Fruit fly (Drosophila melanogaster) whole organism, embryonic: ENCODE measurements around the gene Nubp1.

Experiments
- Asciz ChIP-seq: fragments of 200-800 bp; sonication (Bioruptor generic); optimal IDR thresholded peaks from 2 replicates; lab custom pipeline; 2017; ENCODE audit warnings: missing biosample characterization, mild to moderate bottlenecking, missing genetic modification characterization, missing genetic modification reagents
- CG10274 ChIP-seq: fragments of 200-800 bp; sonication (Bioruptor generic); optimal IDR thresholded peaks from 3 replicates; lab custom pipeline; 2017; ENCODE audit warnings: missing biosample characterization, mild to moderate bottlenecking, missing genetic modification characterization
- CG10979 ChIP-seq: fragments of 200-800 bp; sonication (Bioruptor generic); optimal IDR thresholded peaks from 2 replicates; lab custom pipeline; 2018; ENCODE audit warnings: missing biosample characterization, mild to moderate bottlenecking, missing genetic modification characterization, moderate library complexity
- CG11085 ChIP-seq: fragments of 200-800 bp; sonication (Bioruptor generic); IDR thresholded peaks from 2 replicates; pipeline ENCODE4 v1.3.6; 2022; ENCODE audit warnings: missing biosample characterization, missing genetic modification characterization
- CG11695 ChIP-seq: fragments of 200-800 bp; sonication (Bioruptor generic); IDR thresholded peaks from 3 replicates; pipeline ENCODE4 v1.3.6; 2022; ENCODE audit warnings: missing biosample characterization, missing genetic modification characterization
- CG12219 ChIP-seq: fragments of 200-800 bp; sonication (Bioruptor generic); optimal IDR thresholded peaks from 3 replicates; lab custom pipeline; 2018; ENCODE audit warnings: missing biosample characterization, mild to moderate bottlenecking, missing genetic modification characterization
- CG12391 ChIP-seq: fragments of 200-800 bp; sonication (Bioruptor generic); optimal IDR thresholded peaks from 3 replicates; lab custom pipeline; 2018; ENCODE audit warnings: missing biosample characterization, mild to moderate bottlenecking, missing genetic modification characterization, moderate library complexity
- CG13624 ChIP-seq: fragments of 200-800 bp; sonication (Bioruptor generic); optimal IDR thresholded peaks from 2 replicates; lab custom pipeline; 2016; ENCODE audit warnings: missing biosample characterization, missing genetic modification characterization
- CG14667 ChIP-seq: fragments of 200-800 bp; sonication (Bioruptor generic); IDR thresholded peaks from 2 replicates; pipeline ENCODE4 v1.3.6; 2022; ENCODE audit warnings: missing biosample characterization, missing genetic modification characterization
- CG14965 ChIP-seq: fragments of 200-800 bp; sonication (Bioruptor generic); optimal IDR thresholded peaks from 2 replicates; lab custom pipeline; 2016; ENCODE audit warnings: missing biosample characterization, missing genetic modification characterization, borderline replicate concordance
- CG15696 ChIP-seq: fragments of 200-800 bp; sonication (Bioruptor generic); optimal IDR thresholded peaks from 2 replicates; lab custom pipeline; 2019; ENCODE audit warnings: missing biosample characterization, mild to moderate bottlenecking, missing genetic modification characterization, moderate library complexity
- CG17328 ChIP-seq: fragments of 200-800 bp; sonication (Bioruptor generic); IDR thresholded peaks from 2 replicates; pipeline ENCODE4 v1.3.6; 2022; ENCODE audit warnings: missing biosample characterization, missing genetic modification characterization
- CG33213 ChIP-seq: fragments of 200-800 bp; sonication (Bioruptor generic); optimal IDR thresholded peaks from 3 replicates; lab custom pipeline; 2016; ENCODE audit warnings: missing biosample characterization, missing genetic modification characterization
- CG3726 ChIP-seq: fragments of 200-800 bp; sonication (Bioruptor generic); IDR thresholded peaks from 3 replicates; pipeline ENCODE4, ENCODE4 v1.3.6; 2022; ENCODE audit warnings: missing biosample characterization, missing genetic modification characterization
- CG5180 ChIP-seq: fragments of 200-800 bp; sonication (Bioruptor generic); optimal IDR thresholded peaks from 3 replicates; lab custom pipeline; 2017; ENCODE audit warnings: missing biosample characterization, missing genetic modification characterization, mild to moderate bottlenecking, moderate library complexity, missing genetic modification reagents
- CG6254 ChIP-seq: fragments of 200-800 bp; sonication (Bioruptor generic); optimal IDR thresholded peaks from 3 replicates; lab custom pipeline; 2017; ENCODE audit warnings: mild to moderate bottlenecking, missing biosample characterization, missing genetic modification reagents, missing genetic modification characterization
- CG6791 ChIP-seq: fragments of 200-800 bp; sonication (Bioruptor generic); IDR thresholded peaks from 3 replicates; pipeline ENCODE4 v1.3.6; 2022; ENCODE audit warnings: missing biosample characterization, missing genetic modification characterization; ENCODE audit not compliant: partially characterized antibody
- CG7786 ChIP-seq: fragments of 200-800 bp; sonication (Bioruptor generic); optimal IDR thresholded peaks from 2 replicates; lab custom pipeline; 2016; ENCODE audit warnings: missing biosample characterization, missing genetic modification characterization
- CG8359 ChIP-seq: fragments of 200-800 bp; sonication (Bioruptor generic); optimal IDR thresholded peaks from 2 replicates; lab custom pipeline; 2017; ENCODE audit warnings: missing biosample characterization, mild to moderate bottlenecking, missing genetic modification characterization, borderline replicate concordance
- CG9215 ChIP-seq: fragments of 200-800 bp; sonication (Bioruptor generic); IDR thresholded peaks from 2 replicates; pipeline ENCODE4 v1.3.6; 2022; ENCODE audit warnings: missing biosample characterization, missing genetic modification characterization
- HmgD ChIP-seq: fragments of 200-800 bp; sonication (Bioruptor generic); optimal IDR thresholded peaks from 3 replicates; lab custom pipeline; 2016; ENCODE audit warnings: missing biosample characterization, missing genetic modification characterization
- Hmx ChIP-seq: fragments of 200-800 bp; sonication (Bioruptor generic); optimal IDR thresholded peaks from 2 replicates; lab custom pipeline; 2016; ENCODE audit warnings: missing biosample characterization, missing genetic modification characterization
- Kr ChIP-seq: fragments of 200-800 bp; sonication (Bioruptor generic); optimal IDR thresholded peaks from 2 replicates; lab custom pipeline; 2017; ENCODE audit warnings: missing biosample characterization, mild to moderate bottlenecking, missing genetic modification characterization
- Lhr ChIP-seq: fragments of 200-800 bp; sonication (Bioruptor generic); optimal IDR thresholded peaks from 3 replicates; lab custom pipeline; 2017; ENCODE audit warnings: mild to moderate bottlenecking, missing biosample characterization, missing genetic modification reagents, missing genetic modification characterization
- MBD-R2 ChIP-seq: fragments of 200-800 bp; sonication (Bioruptor generic); IDR thresholded peaks from 2 replicates; pipeline ENCODE4 v1.3.6; 2022; ENCODE audit warnings: missing biosample characterization, missing genetic modification characterization
- Meics ChIP-seq: fragments of 200-800 bp; sonication (Bioruptor generic); optimal IDR thresholded peaks from 2 replicates; lab custom pipeline; 2017; ENCODE audit warnings: missing biosample characterization, mild to moderate bottlenecking, missing genetic modification characterization
- NC2β ChIP-seq: fragments of 200-800 bp; sonication (Bioruptor generic); optimal IDR thresholded peaks from 2 replicates; lab custom pipeline; 2016; ENCODE audit warnings: missing biosample characterization, missing genetic modification characterization
- Spps ChIP-seq: fragments of 200-800 bp; sonication (Bioruptor generic); optimal IDR thresholded peaks from 2 replicates; lab custom pipeline; 2018; ENCODE audit warnings: missing biosample characterization, mild to moderate bottlenecking, missing genetic modification characterization
- bowl ChIP-seq: fragments of 200-800 bp; sonication (Bioruptor generic); IDR thresholded peaks from 2 replicates; pipeline ENCODE4 v1.3.6; 2022; ENCODE audit warnings: missing biosample characterization, missing genetic modification characterization
- chinmo ChIP-seq: fragments of 200-800 bp; sonication (Bioruptor generic); IDR thresholded peaks from 4 replicates; pipeline ENCODE4 v1.3.6; 2022; ENCODE audit warnings: missing biosample characterization, missing genetic modification characterization; ENCODE audit not compliant: partially characterized antibody
- en ChIP-seq: fragments of 200-800 bp; sonication (Bioruptor generic); optimal IDR thresholded peaks from 2 replicates; lab custom pipeline; 2016; ENCODE audit warnings: missing biosample characterization, missing genetic modification characterization
- fu2 ChIP-seq: fragments of 200-800 bp; sonication (Bioruptor generic); optimal IDR thresholded peaks from 2 replicates; lab custom pipeline; 2016; ENCODE audit warnings: missing biosample characterization, missing genetic modification characterization
- gsb-n ChIP-seq: fragments of 200-800 bp; sonication (Bioruptor generic); optimal IDR thresholded peaks from 3 replicates; lab custom pipeline; 2018; ENCODE audit warnings: missing biosample characterization, mild to moderate bottlenecking, missing genetic modification characterization
- hbn ChIP-seq: fragments of 200-800 bp; sonication (Bioruptor generic); IDR thresholded peaks from 2 replicates; pipeline ENCODE4 v1.3.6; 2022; ENCODE audit warnings: missing biosample characterization, missing genetic modification characterization; ENCODE audit not compliant: partially characterized antibody
- jigr1 ChIP-seq: fragments of 200-800 bp; sonication (Bioruptor generic); IDR thresholded peaks from 3 replicates; pipeline ENCODE4 v1.3.6; 2022; ENCODE audit warnings: missing biosample characterization, missing genetic modification characterization
- jing ChIP-seq: fragments of 200-800 bp; sonication (Bioruptor generic); optimal IDR thresholded peaks from 2 replicates; lab custom pipeline; 2018; ENCODE audit warnings: missing biosample characterization, mild to moderate bottlenecking, missing genetic modification characterization
- ken ChIP-seq: fragments of 200-800 bp; sonication (Bioruptor generic); IDR thresholded peaks from 3 replicates; pipeline ENCODE4 v1.3.6; 2022; ENCODE audit warnings: missing biosample characterization, missing genetic modification characterization
- nom ChIP-seq: fragments of 200-800 bp; sonication (Bioruptor generic); optimal IDR thresholded peaks from 2 replicates; lab custom pipeline; 2017; ENCODE audit warnings: missing biosample characterization, missing genetic modification characterization, mild to moderate bottlenecking, moderate library complexity, missing genetic modification reagents
- otp ChIP-seq: fragments of 200-800 bp; sonication (Bioruptor generic); IDR thresholded peaks from 3 replicates; pipeline ENCODE4, ENCODE4 v1.3.6; 2022; ENCODE audit warnings: missing biosample characterization, missing genetic modification characterization
- pb ChIP-seq: fragments of 200-800 bp; sonication (Bioruptor generic); optimal IDR thresholded peaks from 3 replicates; lab custom pipeline; 2016; ENCODE audit warnings: missing biosample characterization, missing genetic modification characterization
- pum ChIP-seq: fragments of 200-800 bp; sonication (Bioruptor generic); optimal IDR thresholded peaks from 2 replicates; lab custom pipeline; 2016; ENCODE audit warnings: missing biosample characterization, missing genetic modification characterization
- slp2 ChIP-seq: fragments of 200-800 bp; sonication (Bioruptor generic); optimal IDR thresholded peaks from 2 replicates; lab custom pipeline; 2016; ENCODE audit warnings: missing biosample characterization, missing genetic modification characterization
- sna ChIP-seq: fragments of 200-800 bp; sonication (Bioruptor generic); IDR thresholded peaks from 2 replicates; pipeline ENCODE4 v1.3.6; 2022; ENCODE audit warnings: missing biosample characterization, missing genetic modification characterization; ENCODE audit not compliant: partially characterized antibody
- sqz ChIP-seq: fragments of 200-800 bp; sonication (Bioruptor generic); optimal IDR thresholded peaks from 3 replicates; lab custom pipeline; 2018; ENCODE audit warnings: missing biosample characterization, mild to moderate bottlenecking, missing genetic modification characterization
- tll ChIP-seq, 2 experiments: fragments of 200-800 bp in 1 of 2; fragments of >200 bp in 1 of 2; sonication (Bioruptor generic) in 1 of 2; optimal IDR thresholded peaks; 2 replicates each; lab custom pipeline; 2017 to 2019; ENCODE audit warnings: missing biosample characterization in 2 of 2, missing genetic modification characterization in 2 of 2, mild to moderate bottlenecking in 1 of 2, moderate library complexity in 1 of 2
- vfl ChIP-seq: fragments of 200-800 bp; sonication (Bioruptor generic); optimal IDR thresholded peaks from 2 replicates; lab custom pipeline; 2016; ENCODE audit warnings: missing biosample characterization, missing genetic modification characterization
- wdn ChIP-seq: fragments of 200-800 bp; sonication (Bioruptor generic); IDR thresholded peaks from 2 replicates; pipeline ENCODE4 v1.3.6; 2022; ENCODE audit warnings: missing biosample characterization, missing genetic modification characterization
- wor ChIP-seq: fragments of 200-800 bp; sonication (Bioruptor generic); IDR thresholded peaks from 2 replicates; pipeline ENCODE4 v1.3.6; 2022; ENCODE audit warnings: missing biosample characterization, missing genetic modification characterization
- zf30C ChIP-seq: fragments of 200-800 bp; sonication (Bioruptor generic); optimal IDR thresholded peaks from 3 replicates; lab custom pipeline; 2018; ENCODE audit warnings: missing biosample characterization, mild to moderate bottlenecking, missing genetic modification characterization

Gene Nubp1

DNA sequence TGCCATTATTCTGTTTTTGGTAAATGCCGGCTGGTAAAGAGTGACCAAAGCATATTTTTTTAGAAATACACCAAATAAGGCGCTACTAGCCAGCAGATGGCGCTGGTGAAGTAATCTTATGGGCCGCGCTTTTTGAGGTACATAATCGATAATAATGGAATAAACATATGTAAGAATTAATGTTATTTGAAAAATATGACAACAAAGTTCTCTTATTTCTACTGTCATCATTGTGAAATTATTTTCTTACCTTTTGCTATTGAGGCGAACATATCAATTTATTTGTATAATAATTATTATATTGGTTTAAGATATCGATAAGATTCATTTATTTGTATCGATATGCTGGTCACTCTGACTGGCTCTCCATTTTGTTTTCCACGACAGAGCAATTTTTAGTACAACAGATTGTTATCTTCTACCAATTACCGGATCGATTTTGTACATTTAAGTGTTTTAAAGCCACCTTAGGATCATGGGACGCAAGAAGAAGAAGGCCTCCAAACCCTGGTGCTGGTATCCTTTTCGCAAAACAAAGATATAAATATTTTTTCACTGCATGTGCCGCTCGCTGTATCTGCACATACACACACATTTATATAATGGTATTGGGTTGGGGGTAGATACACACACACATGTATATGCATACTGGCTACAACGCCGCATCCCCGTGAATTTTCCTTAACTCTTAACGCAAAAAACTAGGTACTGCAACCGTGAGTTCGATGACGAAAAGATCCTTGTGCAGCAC is 10.9 kb downstream of the Nubp1 start, which contains the start of the genes LSm7 and BuGZ (continued):
- TF ChIP-seq CG12219 (GFP tag; lab: Kevin White, UChicago) = no peak
- no peak for TF ChIP-seq CG7786 (GFP tag; lab: Kevin White, UChicago)
- TF ChIP-seq otp (GFP tag; lab: Robert Waterston, UW) = no peak
- no peak for TF ChIP-seq sqz
- TF ChIP-seq pb = no peak
- TF ChIP-seq pum = no peak
- no peak for TF ChIP-seq en (GFP tag; lab: Kevin White, UChicago)
- TF ChIP-seq wor (GFP tag; lab: Robert Waterston, UW) = no peak
- TF ChIP-seq CG33213 = peak; percentile 58
- TF ChIP-seq CG12391 = no peak
- TF ChIP-seq bowl = no peak
- no peak for TF ChIP-seq zf30C
- no peak for TF ChIP-seq Kr (GFP tag; lab: Kevin White, UChicago)
- TF ChIP-seq tll (GFP tag; optimal IDR thresholded peaks at IDR 0.05; lab: Kevin White, UChicago) = no peak
- TF ChIP-seq CG10274 = no peak
- TF ChIP-seq CG9215 (GFP tag; lab: Robert Waterston, UW) = no peak
- TF ChIP-seq CG11695 (GFP tag; lab: Robert Waterston, UW) = no peak
- TF ChIP-seq CG13624 (GFP tag; lab: Kevin White, UChicago) = peak; percentile 34
- TF ChIP-seq HmgD (GFP tag; lab: Kevin White, UChicago) = no peak
- TF ChIP-seq wdn = no peak
- TF ChIP-seq CG5180 = no peak
- TF ChIP-seq CG8359 (GFP tag; lab: Kevin White, UChicago) = no peak
- no peak for TF ChIP-seq jigr1
- TF ChIP-seq CG6254 (GFP tag; lab: Kevin White, UChicago) = peak; percentile 19
- TF ChIP-seq Asciz (GFP tag; lab: Kevin White, UChicago) = no peak
- peak; percentile 63; the same call in 1 of the 2 replicates for TF ChIP-seq sna (GFP tag; lab: Robert Waterston, UW)
- no peak for TF ChIP-seq CG6791
- no peak for TF ChIP-seq ken
- TF ChIP-seq Meics (GFP tag; lab: Kevin White, UChicago) = no peak
- TF ChIP-seq chinmo (GFP tag; lab: Robert Waterston, UW) = 0 out of 4 replicates have a peak, but pooled peaks have one; percentile 38
- no peak for TF ChIP-seq gsb-n (tag; lab: Kevin White, UChicago)
- no peak for TF ChIP-seq CG17328 (GFP tag; lab: Robert Waterston, UW)
- TF ChIP-seq Hmx (GFP tag; lab: Kevin White, UChicago) = no peak
- TF ChIP-seq hbn (GFP tag; lab: Robert Waterston, UW) = peak; percentile 55; the same call in 1 of the 2 replicates
- no peak for TF ChIP-seq nom
- TF ChIP-seq CG3726 (GFP tag; lab: Robert Waterston, UW) = no peak
- no peak for TF ChIP-seq fu2 (GFP tag; lab: Kevin White, UChicago)
- TF ChIP-seq CG11085 (GFP tag; lab: Robert Waterston, UW) = no peak
- no peak for TF ChIP-seq vfl (GFP tag; lab: Kevin White, UChicago)
- no peak for TF ChIP-seq Spps (tag; lab: Kevin White, UChicago)
- TF ChIP-seq CG15696 (tag; lab: Kevin White, UChicago) = peak; percentile 41
- TF ChIP-seq slp2 (GFP tag; lab: Kevin White, UChicago) = no peak
- TF ChIP-seq NC2β (GFP tag; lab: Kevin White, UChicago) = no peak
- no peak for TF ChIP-seq CG14667
- TF ChIP-seq CG14965 (GFP tag; lab: Kevin White, UChicago) = peak; percentile 98
- no peak for TF ChIP-seq jing (GFP tag; lab: Kevin White, UChicago)
- peak; percentile 75 for TF ChIP-seq Lhr (GFP tag; lab: Kevin White, UChicago)
- peak; percentile 55 for TF ChIP-seq CG10979 (tag; lab: Kevin White, UChicago)
- peak; percentile 74 for TF ChIP-seq MBD-R2
